Fruit fly (Drosophila melanogaster) Kc167 (cell line): ENCODE results near the gene CG32104.

Source experiments
- Myc ChIP-seq: fragments of >200 bp; optimal IDR thresholded peaks from 2 replicates; lab custom pipeline; 2017; ENCODE audit warnings: missing external identifiers
- Sin3A ChIP-seq: fragments of >200 bp; optimal IDR thresholded peaks from 2 replicates; lab custom pipeline; 2018; ENCODE audit warnings: missing external identifiers
- h ChIP-seq: fragments of >200 bp; optimal IDR thresholded peaks from 3 replicates; lab custom pipeline; 2018; ENCODE audit warnings: missing external identifiers
- insv ChIP-seq: fragments of >200 bp; optimal IDR thresholded peaks from 3 replicates; lab custom pipeline; 2018; ENCODE audit warnings: missing external identifiers
- psq ChIP-seq: fragments of >200 bp; optimal IDR thresholded peaks from 2 replicates; lab custom pipeline; 2017; ENCODE audit warnings: missing external identifiers
- ttk ChIP-seq: sonication (Bioruptor generic); optimal IDR thresholded peaks from 2 replicates; lab custom pipeline; 2017; ENCODE audit warnings: missing external identifiers

DNA sequence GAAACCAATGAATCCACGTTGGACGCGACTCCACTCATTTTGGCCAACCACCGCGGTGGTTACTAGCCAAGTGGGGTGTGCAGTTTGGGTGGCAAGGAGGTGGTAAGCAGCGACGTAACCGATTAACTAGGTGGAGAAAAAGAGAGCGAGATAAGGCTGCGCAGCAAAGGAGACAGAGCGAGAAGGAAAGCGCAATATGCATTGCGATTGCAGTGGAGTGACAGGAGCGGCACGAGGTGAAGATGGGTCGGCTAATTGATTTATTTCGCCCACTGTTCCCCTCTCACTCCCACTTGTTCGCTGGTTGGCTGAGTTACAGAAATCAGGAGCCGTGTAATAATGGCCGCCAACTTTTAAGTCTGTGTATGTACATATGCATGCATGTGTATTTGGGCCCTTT lies 34.6 kb upstream of the CG32104 start:
- TF ChIP-seq ttk (no peak), psq (lab: Kevin White, UChicago) (no peak), h (lab: Kevin White, UChicago) (no peak), insv (no peak), Sin3A (lab: Kevin White, UChicago) (no peak), Myc (lab: Kevin White, UChicago) (no peak)
